Worm (Caenorhabditis elegans) whole organism, L1 larva: Measurements from ENCODE around the gene cam-1.

Source experiments
- C16A3.4 ChIP-seq: fragments of 150-350 bp; optimal IDR thresholded peaks from 2 replicates; lab custom pipeline; 2014; ENCODE audit warnings: missing biosample characterization, missing genetic modification characterization
- blmp-1 ChIP-seq: fragments of 150-350 bp; optimal IDR thresholded peaks from 2 replicates; lab custom pipeline; 2014; ENCODE audit warnings: missing biosample characterization, missing genetic modification characterization
- ceh-63 ChIP-seq: fragments of 200-800 bp; sonication (Bioruptor generic); optimal IDR thresholded peaks from 2 replicates; lab custom pipeline; 2018; ENCODE audit warnings: mild to moderate bottlenecking, missing genetic modification characterization, missing compliant biosample characterization
- ceh-8 ChIP-seq: fragments of 200-800 bp; sonication (Bioruptor generic); optimal IDR thresholded peaks from 2 replicates; lab custom pipeline; 2018; ENCODE audit warnings: mild to moderate bottlenecking, missing genetic modification characterization, moderate library complexity, missing compliant biosample characterization
- dpl-1 ChIP-seq, 3 experiments: fragments of 150-350 bp in 2 of 3; sonication (generic microtip) in 1 of 3; optimal IDR thresholded peaks; 2 replicates each; lab custom pipeline; 2014 to 2017; ENCODE audit warnings: missing biosample characterization in 3 of 3, missing genetic modification characterization in 3 of 3, missing genetic modification reagents in 3 of 3
- dsc-1 ChIP-seq: sonication (generic microtip); optimal IDR thresholded peaks from 2 replicates; lab custom pipeline; 2016; ENCODE audit warnings: mild to moderate bottlenecking, missing genetic modification characterization, missing compliant biosample characterization
- efl-1 ChIP-seq, 4 experiments: fragments of 150-350 bp; optimal IDR thresholded peaks in 3 of 4; peaks in 1 of 4; 1 replicate in 1 of 4; 2 replicates in 3 of 4; lab custom pipeline; 2014; ENCODE audit warnings: missing biosample characterization in 2 of 4, missing genetic modification characterization in 2 of 4, missing genetic modification reagents in 2 of 4
- efl-3 ChIP-seq: fragments of 200-800 bp; sonication (Bioruptor generic); optimal IDR thresholded peaks from 2 replicates; lab custom pipeline; 2018; ENCODE audit warnings: mild to moderate bottlenecking, missing genetic modification characterization, missing compliant biosample characterization
- elt-2 ChIP-seq: sonication (generic microtip); optimal IDR thresholded peaks from 2 replicates; lab custom pipeline; 2016; ENCODE audit warnings: missing genetic modification characterization, mild to moderate bottlenecking, inconsistent platforms, missing compliant biosample characterization, missing genetic modification reagents
- fkh-8 ChIP-seq: sonication (generic microtip); optimal IDR thresholded peaks from 2 replicates; lab custom pipeline; 2016; ENCODE audit warnings: mild to moderate bottlenecking, missing genetic modification characterization, missing compliant biosample characterization
- lin-14 ChIP-seq: fragments of 200-800 bp; sonication (Bioruptor generic); optimal IDR thresholded peaks from 2 replicates; lab custom pipeline; 2018; ENCODE audit warnings: mild to moderate bottlenecking, missing genetic modification characterization, moderate library complexity, missing compliant biosample characterization
- lin-15B ChIP-seq: fragments of 150-350 bp; sonication (generic microtip); optimal IDR thresholded peaks from 3 replicates; lab custom pipeline; 2014; ENCODE audit warnings: missing biosample characterization, missing genetic modification characterization
- lin-35 ChIP-seq, 2 experiments: fragments of 150-350 bp; optimal IDR thresholded peaks; 2 replicates each; lab custom pipeline; 2014; ENCODE audit warnings: missing biosample characterization in 2 of 2, missing genetic modification characterization in 2 of 2, missing genetic modification reagents in 2 of 2
- lir-3 ChIP-seq: sonication (generic microtip); optimal IDR thresholded peaks from 2 replicates; lab custom pipeline; 2016; ENCODE audit warnings: mild to moderate bottlenecking, missing genetic modification characterization, moderate library complexity, missing compliant biosample characterization; ENCODE audit not compliant: poor library complexity
- lsy-2 ChIP-seq, 2 experiments: fragments of 150-350 bp; optimal IDR thresholded peaks; 2 replicates each; lab custom pipeline; 2014; ENCODE audit warnings: missing biosample characterization in 2 of 2, missing genetic modification characterization in 2 of 2
- mdl-1 ChIP-seq, 2 experiments: fragments of 150-350 bp; optimal IDR thresholded peaks; 2 replicates each; lab custom pipeline; 2014 to 2017; ENCODE audit warnings: missing biosample characterization in 2 of 2, missing genetic modification characterization in 2 of 2, inconsistent platforms in 1 of 2
- mef-2 ChIP-seq: fragments of 150-350 bp; optimal IDR thresholded peaks from 2 replicates; lab custom pipeline; 2014; ENCODE audit warnings: missing biosample characterization, missing genetic modification characterization
- mep-1 ChIP-seq: fragments of 150-350 bp; optimal IDR thresholded peaks from 2 replicates; lab custom pipeline; 2014; ENCODE audit warnings: missing biosample characterization, missing genetic modification characterization
- nhr-20 ChIP-seq: sonication (generic microtip); optimal IDR thresholded peaks from 2 replicates; lab custom pipeline; 2016; ENCODE audit warnings: mild to moderate bottlenecking, missing genetic modification characterization, missing compliant biosample characterization
- nhr-237 ChIP-seq: fragments of 150-350 bp; optimal IDR thresholded peaks from 2 replicates; lab custom pipeline; 2014; ENCODE audit warnings: missing biosample characterization, missing genetic modification characterization
- nhr-47 ChIP-seq: sonication (generic microtip); optimal IDR thresholded peaks from 2 replicates; lab custom pipeline; 2016; ENCODE audit warnings: mild to moderate bottlenecking, missing genetic modification characterization, moderate library complexity, missing compliant biosample characterization
- nhr-71 ChIP-seq: sonication (generic microtip); optimal IDR thresholded peaks from 2 replicates; lab custom pipeline; 2016; ENCODE audit warnings: mild to moderate bottlenecking, missing genetic modification characterization, moderate library complexity, missing compliant biosample characterization
- nhr-77 ChIP-seq: fragments of 150-350 bp; optimal IDR thresholded peaks from 2 replicates; lab custom pipeline; 2014; ENCODE audit warnings: missing biosample characterization, missing genetic modification characterization
- nhr-84 ChIP-seq: sonication (generic microtip); optimal IDR thresholded peaks from 2 replicates; lab custom pipeline; 2017; ENCODE audit warnings: missing biosample characterization, missing genetic modification characterization
- pag-3 ChIP-seq: sonication (generic microtip); optimal IDR thresholded peaks from 2 replicates; lab custom pipeline; 2017; ENCODE audit warnings: missing genetic modification characterization, mild to moderate bottlenecking, missing compliant biosample characterization, antibody characterized with exemption, borderline replicate concordance; ENCODE audit not compliant: insufficient read depth
- rnt-1 ChIP-seq: sonication (generic microtip); optimal IDR thresholded peaks from 2 replicates; lab custom pipeline; 2016; ENCODE audit warnings: mild to moderate bottlenecking, missing genetic modification characterization, moderate library complexity, missing compliant biosample characterization
- skn-1 ChIP-seq: fragments of 150-350 bp; optimal IDR thresholded peaks from 2 replicates; lab custom pipeline; 2014; ENCODE audit warnings: missing biosample characterization, missing genetic modification characterization
- snu-23 ChIP-seq: sonication (generic microtip); optimal IDR thresholded peaks from 2 replicates; lab custom pipeline; 2016; ENCODE audit warnings: missing genetic modification characterization, missing compliant biosample characterization
- unc-130 ChIP-seq: fragments of 150-350 bp; optimal IDR thresholded peaks from 2 replicates; lab custom pipeline; 2017; ENCODE audit warnings: missing biosample characterization, missing genetic modification characterization, inconsistent platforms
- unc-86 ChIP-seq: sonication (generic microtip); optimal IDR thresholded peaks from 2 replicates; lab custom pipeline; 2016; ENCODE audit warnings: missing genetic modification characterization, missing compliant biosample characterization
- xbp-1 ChIP-seq: sonication (generic microtip); optimal IDR thresholded peaks from 2 replicates; lab custom pipeline; 2016; ENCODE audit warnings: missing genetic modification characterization, missing compliant biosample characterization

cam-1 gene

ce11 chrII:9325555-9325954, 15.5 kb upstream of the cam-1 start:
- no peak for TF ChIP-seq pag-3 (tag; lab: Kevin White, UChicago)
- peak; percentile 20 for TF ChIP-seq elt-2
- TF ChIP-seq, all 84 proteins: peak for 1

ce11 chrII:9324824-9325351, 14.8 kb upstream of the cam-1 start, which contains the start of gene eat-3:
TSS of gene eat-3 (plus strand) at chrII:9324874.
- peak; percentile 56 for TF ChIP-seq lin-14 (GFP tag; lab: Kevin White, UChicago)
- TF ChIP-seq xbp-1 (tag; lab: Kevin White, UChicago): no peak
- peak in 1 of 2 experiments; percentile 40 for TF ChIP-seq lsy-2 (tag; optimal IDR thresholded peaks at IDR 0.05; lab: Kevin White, UChicago)
- TF ChIP-seq efl-1 (optimal IDR thresholded peaks at IDR 0.05; lab: Kevin White, UChicago): no peak
- peak in 1 of 2 experiments; percentile 7 for TF ChIP-seq efl-1 (GFP tag; optimal IDR thresholded peaks at IDR 0.05 in 1 of 2; lab: Kevin White, UChicago)
- TF ChIP-seq mep-1 (tag; lab: Kevin White, UChicago): peak; percentile 19
- peak; percentile 27 for TF ChIP-seq nhr-71
- TF ChIP-seq unc-130 (tag; lab: Kevin White, UChicago): no peak
- TF ChIP-seq mdl-1 (tag; optimal IDR thresholded peaks at IDR 0.05; lab: Kevin White, UChicago): no peak

ce11 chrII:9323660-9324059, 13.6 kb upstream of the cam-1 start, which contains the start of gene egli-1:
TSS of gene egli-1 (plus strand) at chrII:9323960.
- TF ChIP-seq C16A3.4 (tag; lab: Kevin White, UChicago) (no peak), dsc-1 (tag; lab: Kevin White, UChicago) (peak; percentile 18)

- TF ChIP-seq mep-1 (tag; lab: Kevin White, UChicago) (peak; percentile 65), dpl-1 (GFP tag; optimal IDR thresholded peaks at IDR 0.05; lab: Kevin White, UChicago) (peak; percentile 22 to 53 (median 31)), nhr-71 (peak; percentile 30), unc-86 (tag; lab: Kevin White, UChicago) (no peak), ceh-63 (GFP tag; lab: Kevin White, UChicago) (no peak), snu-23 (GFP tag; lab: Kevin White, UChicago) (peak; percentile 7), C16A3.4 (tag; lab: Kevin White, UChicago) (peak; percentile 26), efl-3 (GFP tag; lab: Kevin White, UChicago) (no peak), nhr-84 (no peak), lin-14 (GFP tag; lab: Kevin White, UChicago) (peak; percentile 31), lir-3 (no peak), efl-1 (optimal IDR thresholded peaks at IDR 0.05; lab: Kevin White, UChicago) (peak; percentile 15 to 30), efl-1 (GFP tag; optimal IDR thresholded peaks at IDR 0.05 in 1 of 2; lab: Kevin White, UChicago) (peak; percentile 40 to 83), skn-1 (tag; lab: Kevin White, UChicago) (peak; percentile 32), lsy-2 (tag; optimal IDR thresholded peaks at IDR 0.05; lab: Kevin White, UChicago) (peak; percentile 42 to 70), lin-15B (tag; lab: Kevin White, UChicago) (no peak), blmp-1 (tag; lab: Kevin White, UChicago) (peak; percentile 45), mef-2 (tag; lab: Kevin White, UChicago) (no peak), ceh-8 (GFP tag; lab: Kevin White, UChicago) (no peak), dsc-1 (tag; lab: Kevin White, UChicago) (peak; percentile 33), nhr-237 (tag; lab: Kevin White, UChicago) (no peak), fkh-8 (tag; lab: Kevin White, UChicago) (peak; percentile 29), nhr-77 (tag; lab: Kevin White, UChicago) (no peak), nhr-47 (tag; lab: Kevin White, UChicago) (peak; percentile 23), lin-35 (GFP tag; optimal IDR thresholded peaks at IDR 0.05; lab: Kevin White, UChicago) (peak; percentile 21 to 42), nhr-20 (peak; percentile 4), rnt-1 (no peak)
These were observed 12.8 kb upstream of the cam-1 start, which contains the start of gene rab-39 for ce11 chrII:9322870-9323349. TSS of gene rab-39 (minus strand) at chrII:9322920.
